Fruit fly (Drosophila melanogaster) S2 (cell line): ENCODE data around the gene Ugt303A1.

Experiments
- CG8478 ChIP-seq: fragments of >200 bp; optimal IDR thresholded peaks from 2 replicates; lab custom pipeline; 2018
- CTCF ChIP-seq, 2 experiments: fragments of >200 bp; optimal IDR thresholded peaks; 2 replicates each; lab custom pipeline; 2018

DNA sequence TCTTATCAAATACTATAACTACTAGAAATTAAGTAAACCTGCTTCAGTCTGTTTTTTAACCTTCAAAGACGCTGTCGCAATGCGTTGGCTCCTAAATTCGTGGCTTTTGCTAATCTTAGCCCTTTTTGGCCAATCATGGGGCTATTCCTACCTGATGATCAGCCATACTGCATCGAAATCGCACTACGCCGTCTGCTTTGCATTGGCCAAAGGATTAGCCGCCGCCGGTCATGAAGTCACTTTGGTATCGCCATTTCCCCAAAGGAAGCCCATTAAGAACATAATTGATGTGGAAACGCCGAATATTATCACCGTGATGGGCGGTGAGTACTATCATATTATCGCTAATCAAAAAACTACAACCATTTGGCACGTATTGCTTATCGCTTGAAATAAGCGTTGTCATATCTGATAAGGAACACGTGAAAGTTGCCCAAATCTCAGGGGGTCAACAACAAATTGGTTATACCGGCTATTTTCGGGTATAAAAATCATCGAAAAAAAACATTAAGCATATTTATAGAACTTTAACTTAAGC, 20.7 kb upstream of the Ugt303A1 start, which contains the start of gene Ugt302E1:
- TF ChIP-seq CTCF (optimal IDR thresholded peaks at IDR 0.05; lab: Kevin White, UChicago) (no peak), CG8478 (lab: Kevin White, UChicago) (no peak)
